Worm (Caenorhabditis elegans): ENCODE measurements around the gene hif-1.

hif-1 gene

ce11 chrV:20744290-20744837, 35.8 kb upstream of the hif-1 start, which contains the start of gene dnj-25:
TSS of gene dnj-25 (minus strand) at chrV:20744346.
- TF ChIP-seq nhr-237 (tag; optimal IDR thresholded peaks at IDR 0.05), result no peak
- no peak for TF ChIP-seq dmd-4 (tag; optimal IDR thresholded peaks at IDR 0.05)
- TF ChIP-seq ztf-11 (tag; optimal IDR thresholded peaks at IDR 0.05), result no peak
- TF ChIP-seq C34F6.9 (tag; optimal IDR thresholded peaks at IDR 0.05), result peak; percentile 46
- TF ChIP-seq ama-1 (optimal IDR thresholded peaks at IDR 0.05), result no peak
- no peak for TF ChIP-seq sma-9 (GFP tag; optimal IDR thresholded peaks at IDR 0.05)
- no peak for TF ChIP-seq sma-9 (tag; optimal IDR thresholded peaks at IDR 0.05)
- TF ChIP-seq unc-62 (GFP tag; optimal IDR thresholded peaks at IDR 0.05), result no peak
- no peak for TF ChIP-seq gmeb-1 (tag; optimal IDR thresholded peaks at IDR 0.05)
- TF ChIP-seq ceh-82 (tag; optimal IDR thresholded peaks at IDR 0.05), result no peak
- no peak for TF ChIP-seq R02D3.7 (tag; optimal IDR thresholded peaks at IDR 0.05)
- TF ChIP-seq zag-1 (tag; optimal IDR thresholded peaks at IDR 0.05), result no peak
- TF ChIP-seq alr-1 (tag; optimal IDR thresholded peaks at IDR 0.05), result no peak
- no peak for TF ChIP-seq mbf-1 (tag; optimal IDR thresholded peaks at IDR 0.05)
- TF ChIP-seq nhr-10 (tag; optimal IDR thresholded peaks at IDR 0.05), result no peak
- peak; percentile 10 for TF ChIP-seq nhr-129 (tag; optimal IDR thresholded peaks at IDR 0.05)
- no peak for TF ChIP-seq lin-11 (tag; optimal IDR thresholded peaks at IDR 0.05)
- TF ChIP-seq unc-55 (GFP tag; optimal IDR thresholded peaks at IDR 0.05), result peak; percentile 54
- TF ChIP-seq elt-1 (tag; optimal IDR thresholded peaks at IDR 0.05), result no peak
- TF ChIP-seq mdl-1 (tag; optimal IDR thresholded peaks at IDR 0.05), result no peak
- TF ChIP-seq lsy-2 (tag; optimal IDR thresholded peaks at IDR 0.05), result peak in 1 of 2 experiments; percentile 47
- TF ChIP-seq aly-2 (tag; optimal IDR thresholded peaks at IDR 0.05), result no peak
- no peak for TF ChIP-seq nhr-77 (tag; optimal IDR thresholded peaks at IDR 0.05)
- no peak for TF ChIP-seq nhr-25 (tag; optimal IDR thresholded peaks at IDR 0.05)
- TF ChIP-seq nhr-6 (tag; optimal IDR thresholded peaks at IDR 0.05), result no peak
- TF ChIP-seq nhr-12 (tag; optimal IDR thresholded peaks at IDR 0.05), result no peak
- TF ChIP-seq lin-13 (GFP tag; optimal IDR thresholded peaks at IDR 0.05), result peak; percentile 30
- no peak for TF ChIP-seq ztf-1 (GFP tag; conservative IDR thresholded peaks at IDR 0.05)
- no peak for TF ChIP-seq peb-1 (tag; optimal IDR thresholded peaks at IDR 0.05)

- TF ChIP-seq unc-62 (GFP tag; optimal IDR thresholded peaks at IDR 0.05) (no peak), lin-13 (GFP tag; optimal IDR thresholded peaks at IDR 0.05) (no peak), crh-2 (tag; optimal IDR thresholded peaks at IDR 0.05) (no peak), elt-1 (tag; optimal IDR thresholded peaks at IDR 0.05) (no peak), fos-1 (tag; optimal IDR thresholded peaks at IDR 0.05) (no peak), aly-2 (tag; optimal IDR thresholded peaks at IDR 0.05) (no peak), F13H6.1 (tag; optimal IDR thresholded peaks at IDR 0.05) (peak; percentile 26), mbf-1 (tag; optimal IDR thresholded peaks at IDR 0.05) (no peak), nhr-23 (tag; optimal IDR thresholded peaks at IDR 0.05) (no peak)
Observed at ce11 chrV:20745278-20745677, 34.9 kb upstream of the hif-1 start.

ce11 chrV:20746805-20747204, 33.4 kb upstream of the hif-1 start:
- peak; percentile 41 for TF ChIP-seq F13H6.1 (tag; optimal IDR thresholded peaks at IDR 0.05)
- no peak for TF ChIP-seq snpc-4 (tag; optimal IDR thresholded peaks at IDR 0.05)
- TF ChIP-seq sem-4 (tag; optimal IDR thresholded peaks at IDR 0.05), result no peak

- TF ChIP-seq zag-1 (tag; optimal IDR thresholded peaks at IDR 0.05), result no peak
- TF ChIP-seq crh-2 (tag; optimal IDR thresholded peaks at IDR 0.05), result no peak
- no peak for TF ChIP-seq ZK546.5 (tag; optimal IDR thresholded peaks at IDR 0.05)
- no peak for TF ChIP-seq elt-3 (tag; optimal IDR thresholded peaks at IDR 0.05)
Observed at ce11 chrV:20747964-20748363, 32.2 kb upstream of the hif-1 start.

- no peak for TF ChIP-seq snpc-4 (tag; optimal IDR thresholded peaks at IDR 0.05)
- no peak for TF ChIP-seq nhr-237 (tag; optimal IDR thresholded peaks at IDR 0.05)
- no peak for TF ChIP-seq lin-13 (GFP tag; optimal IDR thresholded peaks at IDR 0.05)
- TF ChIP-seq alr-1 (tag; optimal IDR thresholded peaks at IDR 0.05), result no peak
- TF ChIP-seq skn-1 (tag; optimal IDR thresholded peaks at IDR 0.05), result no peak
- peak in 1 of 2 experiments; percentile 0 for TF ChIP-seq lsy-2 (tag; optimal IDR thresholded peaks at IDR 0.05)
- TF ChIP-seq mbf-1 (tag; optimal IDR thresholded peaks at IDR 0.05), result no peak
- no peak for TF ChIP-seq lin-39 (tag; optimal IDR thresholded peaks at IDR 0.05)
- TF ChIP-seq ztf-11 (tag; optimal IDR thresholded peaks at IDR 0.05), result no peak
- TF ChIP-seq nhr-129 (tag; optimal IDR thresholded peaks at IDR 0.05), result peak; percentile 49
- TF ChIP-seq C34F6.9 (tag; optimal IDR thresholded peaks at IDR 0.05), result no peak
- peak; percentile 52 for TF ChIP-seq F13H6.1 (tag; optimal IDR thresholded peaks at IDR 0.05)
- TF ChIP-seq zag-1 (tag; optimal IDR thresholded peaks at IDR 0.05), result no peak
- TF ChIP-seq nhr-11 (tag; optimal IDR thresholded peaks at IDR 0.05), result no peak
- TF ChIP-seq mab-5 (tag; optimal IDR thresholded peaks at IDR 0.05), result no peak
- no peak for TF ChIP-seq nhr-77 (tag; optimal IDR thresholded peaks at IDR 0.05)
- no peak for TF ChIP-seq crh-2 (tag; optimal IDR thresholded peaks at IDR 0.05)
- no peak for TF ChIP-seq dmd-4 (tag; optimal IDR thresholded peaks at IDR 0.05)
- no peak for TF ChIP-seq lin-11 (tag; optimal IDR thresholded peaks at IDR 0.05)
- TF ChIP-seq sma-9 (GFP tag; optimal IDR thresholded peaks at IDR 0.05), result peak; percentile 15
- no peak for TF ChIP-seq sma-9 (tag; optimal IDR thresholded peaks at IDR 0.05)
- TF ChIP-seq nhr-21 (tag; optimal IDR thresholded peaks at IDR 0.05), result no peak
Observed at ce11 chrV:20749098-20749497, 31.1 kb upstream of the hif-1 start.

Data from whole organism, L2 larva.